Fruit fly (Drosophila melanogaster) Kc167 (cell line): Measurements from ENCODE around the gene mei-P26.
A peak's percentile ranks its signal among the peaks of the same experiment; 100 is the strongest.

ENCODE experiments used
- Myc ChIP-seq: fragments of >200 bp; optimal IDR thresholded peaks from 2 replicates; lab custom pipeline; 2017; ENCODE audit warnings: missing external identifiers
- Sin3A ChIP-seq: fragments of >200 bp; optimal IDR thresholded peaks from 2 replicates; lab custom pipeline; 2018; ENCODE audit warnings: missing external identifiers
- h ChIP-seq: fragments of >200 bp; optimal IDR thresholded peaks from 3 replicates; lab custom pipeline; 2018; ENCODE audit warnings: missing external identifiers
- insv ChIP-seq: fragments of >200 bp; optimal IDR thresholded peaks from 3 replicates; lab custom pipeline; 2018; ENCODE audit warnings: missing external identifiers
- psq ChIP-seq: fragments of >200 bp; optimal IDR thresholded peaks from 2 replicates; lab custom pipeline; 2017; ENCODE audit warnings: missing external identifiers
- ttk ChIP-seq: sonication (Bioruptor generic); optimal IDR thresholded peaks from 2 replicates; lab custom pipeline; 2017; ENCODE audit warnings: missing external identifiers

Gene mei-P26

DNA sequence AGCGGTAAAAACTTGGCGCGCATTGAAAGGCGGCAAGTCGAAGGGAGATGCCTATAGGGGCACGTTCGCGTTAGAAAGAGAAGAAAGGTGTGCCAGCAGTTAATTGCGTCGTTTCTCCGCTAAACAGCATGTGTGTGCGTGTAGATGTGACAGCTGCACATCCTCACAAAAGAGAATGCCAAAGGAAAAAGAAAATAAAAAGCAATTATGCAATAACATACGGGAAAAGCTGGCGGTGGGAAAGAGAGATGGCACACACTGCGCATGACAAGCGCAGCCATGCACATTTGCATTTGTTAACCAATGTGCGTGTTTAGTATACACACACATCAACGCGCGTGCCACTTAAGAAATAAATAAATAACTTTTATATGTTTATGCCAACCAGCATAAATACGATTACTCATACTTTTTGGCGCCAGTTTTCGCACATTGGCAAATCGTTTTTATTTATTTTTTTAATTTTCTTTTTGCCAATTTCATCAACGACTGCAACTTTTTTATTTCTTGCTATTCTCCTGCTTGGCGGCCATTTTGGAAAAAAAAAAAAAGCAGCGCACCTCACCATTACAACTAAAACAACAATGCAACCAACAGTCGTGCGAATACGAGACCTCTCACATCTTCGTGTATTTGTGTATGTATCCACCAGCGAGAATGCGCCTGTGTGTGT, 7.2 kb upstream of the mei-P26 start:
- TF ChIP-seq insv (lab: Kevin White, UChicago) (no peak), ttk (lab: Kevin White, UChicago) (no peak), Sin3A (lab: Kevin White, UChicago) (no peak), h (lab: Kevin White, UChicago) (no peak)

DNA sequence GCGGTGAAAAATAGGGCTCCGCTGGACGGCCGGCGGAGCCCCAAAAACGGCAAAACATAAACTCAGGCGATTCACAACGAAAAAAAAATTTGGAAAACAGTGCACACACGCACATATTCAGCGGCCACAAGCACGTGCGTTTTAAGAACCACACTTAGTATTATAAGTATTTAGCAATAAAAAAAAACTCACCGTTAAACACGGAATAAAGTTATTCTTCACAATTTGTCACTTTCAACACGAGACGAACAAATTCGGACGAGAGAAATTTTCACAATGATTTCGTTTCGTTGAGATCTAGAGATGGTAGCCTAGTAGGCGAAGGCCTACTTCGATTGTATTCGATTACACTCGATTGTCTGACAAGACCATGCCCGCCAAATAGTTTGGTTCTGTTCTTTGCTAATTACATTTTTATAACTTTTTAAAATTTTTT, 6.6 kb upstream of the mei-P26 start, which contains the start of gene His3.3B:
TSS of gene His3.3B (minus strand) at position 282 of the 436 bp plus-strand sequence.
- TF ChIP-seq Myc (lab: Kevin White, UChicago) (no peak), insv (lab: Kevin White, UChicago) (no peak), Sin3A (lab: Kevin White, UChicago) (no peak), h (lab: Kevin White, UChicago) (no peak), psq (lab: Kevin White, UChicago) (no peak), ttk (lab: Kevin White, UChicago) (no peak)

DNA sequence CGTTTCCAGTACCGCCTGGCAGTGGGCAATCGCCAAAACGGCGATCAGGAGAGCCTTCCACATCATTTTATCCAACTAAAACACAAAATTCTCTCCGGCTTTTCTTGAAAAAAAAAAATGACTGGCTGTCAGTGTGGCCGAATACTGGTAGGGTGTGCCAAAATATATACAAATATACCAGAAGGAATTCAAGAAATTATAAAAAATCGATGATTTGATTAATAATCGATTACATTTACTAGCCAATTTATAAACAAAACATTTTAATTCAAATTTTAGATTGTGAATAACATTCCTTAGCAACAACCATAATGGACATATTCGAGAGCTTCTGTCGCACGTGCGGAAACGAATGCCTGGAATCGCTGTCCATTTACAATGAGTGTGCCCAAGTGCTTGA, 4.7 kb upstream of the mei-P26 start, which contains the start of the genes Ost48 and Dlip1:
TSS of gene Ost48 (minus strand) at position 150 of the 400 bp plus-strand sequence.
TSS of gene Dlip1 (plus strand) at position 257 of the 400 bp plus-strand sequence.
- TF ChIP-seq Sin3A (lab: Kevin White, UChicago) = peak; percentile 55
- TF ChIP-seq ttk (lab: Kevin White, UChicago) = no peak

DNA sequence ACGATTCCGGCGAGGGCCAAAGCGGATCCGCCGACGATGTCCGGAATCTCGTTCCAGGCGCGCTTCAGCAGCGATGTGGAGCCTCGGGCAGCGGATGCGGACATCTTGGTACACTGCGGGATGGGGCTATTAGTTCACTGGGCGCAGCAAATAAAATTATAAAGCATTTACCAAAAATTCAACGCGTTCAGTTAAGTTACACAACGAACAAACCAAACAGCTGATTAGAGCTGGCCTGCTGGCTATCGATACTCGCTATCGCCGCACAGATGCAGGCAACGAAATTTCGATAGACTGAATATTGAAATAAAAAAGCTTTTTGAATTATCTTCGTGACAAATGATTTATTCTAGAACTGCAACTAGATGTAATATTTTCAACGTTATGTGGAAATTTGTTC, 3.3 kb upstream of the mei-P26 start, which contains the start of gene NdufA3:
TSS of gene NdufA3 (minus strand) at position 317 of the 400 bp plus-strand sequence.
- TF ChIP-seq Sin3A (lab: Kevin White, UChicago) = no peak
- TF ChIP-seq h (lab: Kevin White, UChicago) = no peak
- no peak for TF ChIP-seq insv (lab: Kevin White, UChicago)
- no peak for TF ChIP-seq psq (lab: Kevin White, UChicago)
- TF ChIP-seq ttk (lab: Kevin White, UChicago) = no peak

DNA sequence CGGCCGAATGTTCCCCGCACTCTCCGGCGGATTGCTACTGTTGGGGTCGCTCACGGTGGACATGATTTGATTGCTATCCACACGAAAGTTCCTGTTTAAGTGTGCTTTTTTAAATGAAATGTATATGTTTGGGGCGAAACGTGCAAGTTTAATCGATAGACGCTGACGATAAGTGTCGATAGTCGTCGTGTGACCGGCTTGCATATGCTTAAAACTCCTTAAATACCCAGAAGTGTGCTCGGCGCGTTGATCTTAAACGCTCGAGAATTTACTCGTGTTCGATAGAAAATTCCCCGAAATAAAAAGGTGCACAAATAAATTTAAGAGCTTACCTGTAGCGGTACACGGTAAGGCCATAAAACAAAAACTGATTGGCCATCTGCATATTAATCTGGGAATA, 1.1 kb upstream of the mei-P26 start, which contains the start of the genes Zpr1 and CG44532:
TSS of gene Zpr1 (minus strand) at position 179 of the 400 bp plus-strand sequence.
TSS of gene CG44532 (plus strand) at position 181 of the 400 bp plus-strand sequence.
- TF ChIP-seq Myc (lab: Kevin White, UChicago) (no peak), h (lab: Kevin White, UChicago) (no peak), insv (lab: Kevin White, UChicago) (no peak)

DNA sequence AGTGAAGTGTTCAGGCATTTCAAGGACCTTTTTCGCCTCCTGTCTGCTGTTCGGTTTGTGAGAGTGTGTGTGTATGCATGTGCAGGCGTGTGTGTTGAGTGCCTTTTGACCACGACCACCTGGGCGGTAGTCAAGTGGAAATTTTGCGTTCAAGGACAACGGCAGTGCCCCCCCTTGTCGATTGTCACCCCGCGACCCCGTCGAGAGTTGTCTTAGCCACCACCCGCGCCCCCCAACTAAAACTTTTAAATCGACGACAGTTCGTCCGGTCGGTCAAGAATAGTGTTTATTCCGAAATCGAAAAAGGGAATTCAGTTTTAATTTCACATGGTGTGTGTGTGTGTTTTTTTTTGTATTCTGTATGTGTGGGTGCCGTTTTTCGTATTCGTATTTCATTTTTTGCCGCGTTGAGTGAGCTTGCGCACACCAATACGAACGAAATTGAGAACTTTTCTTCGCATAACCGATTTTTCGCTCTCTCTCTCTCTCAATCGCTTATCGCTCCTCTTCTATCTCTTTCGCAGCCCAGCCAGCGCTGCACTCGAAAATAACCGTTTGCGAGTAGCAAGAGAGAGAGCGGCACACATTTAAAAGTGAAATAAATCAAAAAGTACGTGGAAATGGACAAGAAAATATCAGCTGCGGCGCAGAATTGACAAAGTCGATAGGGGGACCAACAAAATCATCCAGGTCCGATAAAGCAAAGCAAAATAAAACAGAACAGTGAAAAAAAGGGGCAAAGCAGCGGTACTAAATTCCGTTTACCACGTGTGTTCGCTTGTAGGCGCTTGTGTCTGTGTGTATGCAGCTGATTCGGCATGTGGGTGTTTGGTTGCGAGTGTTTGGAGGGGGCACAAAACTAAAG, 822 bp downstream of the mei-P26 start:
- TF ChIP-seq Sin3A (lab: Kevin White, UChicago) (no peak), insv (lab: Kevin White, UChicago) (no peak), psq (lab: Kevin White, UChicago) (no peak), h (lab: Kevin White, UChicago) (no peak), Myc (lab: Kevin White, UChicago) (no peak), ttk (lab: Kevin White, UChicago) (no peak)

DNA sequence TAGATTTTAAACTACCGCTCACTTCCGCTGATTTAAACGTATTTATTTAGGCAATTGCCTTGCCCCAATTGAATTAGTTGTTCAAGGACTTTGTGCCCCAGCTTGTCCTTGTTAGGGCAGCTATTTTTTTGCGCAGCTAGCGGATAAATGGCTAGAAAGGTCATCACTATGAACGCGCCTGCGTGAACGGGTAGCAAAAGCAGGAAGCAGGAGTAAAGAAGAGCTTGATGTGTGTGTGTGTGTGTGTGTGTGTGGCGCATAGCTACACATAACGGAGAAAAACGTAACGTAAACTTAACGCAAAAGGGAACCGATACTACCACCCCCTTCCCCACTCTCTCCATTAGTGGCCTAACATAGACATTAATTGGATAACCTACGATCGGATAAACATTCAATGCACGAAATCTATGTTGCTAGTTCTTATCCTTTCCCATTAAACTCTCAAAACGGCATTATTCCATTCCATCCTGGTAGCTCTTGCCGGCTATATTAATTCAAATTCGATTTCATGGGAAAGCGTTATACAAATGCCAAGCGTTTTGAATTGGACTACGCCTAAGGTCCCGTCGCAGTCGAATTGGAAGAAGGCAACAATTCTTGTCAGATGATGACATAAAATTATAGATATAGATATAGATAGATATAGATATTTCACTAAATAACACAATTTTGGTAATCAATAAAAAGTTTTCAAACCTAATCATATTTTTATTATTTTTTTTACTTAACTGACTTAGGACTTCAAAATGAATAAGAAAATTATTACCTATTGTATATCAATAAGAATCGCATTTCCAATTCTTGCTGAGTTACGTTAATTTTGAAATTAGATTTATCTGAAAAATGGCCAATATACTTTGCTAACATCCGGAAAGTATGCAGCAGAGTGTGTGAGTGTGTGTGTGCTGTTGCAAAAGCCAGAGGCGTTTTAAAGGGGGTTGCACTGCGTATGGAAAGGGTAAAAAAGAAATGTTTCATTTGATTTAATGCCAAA, 1.8 kb downstream of the mei-P26 start:
- TF ChIP-seq insv (lab: Kevin White, UChicago) = no peak
- no peak for TF ChIP-seq ttk (lab: Kevin White, UChicago)
- TF ChIP-seq Myc (lab: Kevin White, UChicago) = no peak
- no peak for TF ChIP-seq psq (lab: Kevin White, UChicago)
- no peak for TF ChIP-seq h (lab: Kevin White, UChicago)
- TF ChIP-seq Sin3A (lab: Kevin White, UChicago) = no peak

DNA sequence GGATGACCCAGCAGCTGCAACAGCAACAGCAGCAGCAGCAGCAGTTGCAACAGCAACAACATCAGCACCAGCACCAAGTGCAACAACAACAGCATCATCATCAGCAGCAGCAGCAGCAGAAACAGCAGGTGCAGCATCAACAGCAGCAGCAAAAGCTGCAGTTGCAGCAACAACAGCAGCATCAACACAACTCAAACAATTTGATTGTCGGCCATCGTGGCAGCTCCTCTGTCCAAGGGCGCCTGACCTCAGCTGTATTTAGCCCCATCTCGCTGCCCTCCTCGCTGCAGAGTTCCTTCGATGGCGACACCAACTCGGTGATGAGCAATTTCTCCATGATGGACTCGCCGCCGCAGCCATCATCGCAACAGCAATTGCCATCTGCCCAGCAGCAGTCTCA, 5.2 kb downstream of the mei-P26 start:
- TF ChIP-seq Myc (lab: Kevin White, UChicago) = no peak
- no peak for TF ChIP-seq insv (lab: Kevin White, UChicago)
- TF ChIP-seq h (lab: Kevin White, UChicago) = no peak
- no peak for TF ChIP-seq Sin3A (lab: Kevin White, UChicago)
- TF ChIP-seq ttk (lab: Kevin White, UChicago) = no peak

DNA sequence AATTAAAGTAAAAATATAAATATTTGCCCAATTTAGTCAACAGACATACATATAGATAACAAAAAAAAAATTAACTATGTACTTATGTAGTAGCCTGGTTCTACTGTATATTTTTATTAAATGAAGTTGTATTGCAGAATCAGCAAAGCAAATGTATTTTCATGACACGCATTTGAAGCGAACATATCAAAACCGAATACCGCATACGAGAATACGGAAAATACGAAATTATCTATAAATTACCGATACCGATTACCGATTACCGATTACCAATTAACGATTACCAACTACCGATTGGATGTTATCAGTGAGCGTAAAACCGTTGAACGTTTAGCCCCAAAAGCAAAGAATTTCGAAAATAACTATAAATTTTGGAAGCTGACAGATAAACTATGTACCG, 24.4 kb downstream of the mei-P26 start:
- TF ChIP-seq Sin3A (lab: Kevin White, UChicago) (no peak), Myc (lab: Kevin White, UChicago) (no peak), ttk (lab: Kevin White, UChicago) (no peak), insv (lab: Kevin White, UChicago) (no peak), h (lab: Kevin White, UChicago) (no peak), psq (lab: Kevin White, UChicago) (no peak)

DNA sequence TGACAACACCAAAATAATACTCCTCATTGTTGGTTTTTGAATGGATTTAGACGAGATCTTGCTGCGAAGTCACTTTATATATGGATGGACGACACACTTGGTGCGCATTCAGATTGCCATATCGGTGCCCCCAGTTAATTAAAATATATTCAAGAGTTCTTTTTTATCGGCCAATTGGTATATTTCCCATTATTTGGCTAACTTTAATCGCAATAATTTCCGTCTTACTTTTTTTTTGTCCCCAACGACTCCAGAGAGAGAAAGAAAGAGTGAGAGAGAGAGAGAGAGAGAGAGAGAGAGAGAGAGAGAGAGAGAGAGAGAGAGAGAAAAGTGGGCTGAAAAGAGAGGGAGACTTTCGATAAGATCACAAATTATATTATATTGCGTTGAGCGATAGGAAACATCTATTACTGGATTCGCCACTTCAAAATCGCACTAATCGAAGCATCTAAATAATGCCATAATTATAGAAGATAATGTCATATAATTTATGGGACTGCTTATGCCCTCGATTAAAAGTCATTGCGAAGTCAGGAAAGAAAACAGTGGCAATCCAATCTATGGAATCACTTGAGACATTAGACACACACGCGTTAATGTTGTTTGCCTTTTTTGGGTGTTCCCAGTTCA, 27.6 kb downstream of the mei-P26 start, which contains the start of gene CG12115:
TSS of gene CG12115 (minus strand) at position 51 of the 630 bp plus-strand sequence.
- TF ChIP-seq psq (lab: Kevin White, UChicago) (no peak), Sin3A (lab: Kevin White, UChicago) (no peak), ttk (lab: Kevin White, UChicago) (no peak), Myc (lab: Kevin White, UChicago) (no peak), h (lab: Kevin White, UChicago) (no peak), insv (lab: Kevin White, UChicago) (no peak)
